Fruit fly (Drosophila melanogaster) S2 (cell line): Measurements from ENCODE around the gene CG33191.

ENCODE experiments used
- CG8478 ChIP-seq: fragments of >200 bp; optimal IDR thresholded peaks from 2 replicates; lab custom pipeline; 2018
- CTCF ChIP-seq, 2 experiments: fragments of >200 bp; optimal IDR thresholded peaks; 2 replicates each; lab custom pipeline; 2018

- TF ChIP-seq CG8478 (lab: Kevin White, UChicago) (no peak), CTCF (optimal IDR thresholded peaks at IDR 0.05; lab: Kevin White, UChicago) (no peak)
Measured at dm6 chr3R:8822919-8823318, 43.2 kb upstream of the CG33191 start.
